Fruit fly (Drosophila melanogaster) whole organism, embryonic: ENCODE measurements around the gene Gyc89Da.
A peak's percentile ranks its signal among the peaks of the same experiment; 100 is the strongest.

ENCODE experiments used
- Atf6 ChIP-seq: fragments of 200-800 bp; sonication (Bioruptor generic); IDR thresholded peaks from 2 replicates; pipeline ENCODE4 v1.3.6; 2022; ENCODE audit warnings: missing biosample characterization, missing genetic modification characterization
- CG10321 ChIP-seq: fragments of 200-800 bp; sonication (Bioruptor generic); IDR thresholded peaks from 2 replicates; pipeline ENCODE4 v1.3.6; 2022; ENCODE audit warnings: missing biosample characterization, missing genetic modification characterization
- CG10366 ChIP-seq: fragments of 200-800 bp; sonication (Bioruptor generic); IDR thresholded peaks from 2 replicates; pipeline ENCODE4 v1.3.6; 2022; ENCODE audit warnings: missing biosample characterization, missing genetic modification characterization
- CG11695 ChIP-seq: fragments of 200-800 bp; sonication (Bioruptor generic); IDR thresholded peaks from 3 replicates; pipeline ENCODE4 v1.3.6; 2022; ENCODE audit warnings: missing biosample characterization, missing genetic modification characterization
- CG12155 ChIP-seq: fragments of 200-800 bp; sonication (Bioruptor generic); optimal IDR thresholded peaks from 3 replicates; lab custom pipeline; 2016; ENCODE audit warnings: missing biosample characterization, missing genetic modification characterization
- CG1233 ChIP-seq: fragments of 200-800 bp; sonication (Bioruptor generic); optimal IDR thresholded peaks from 4 replicates; lab custom pipeline; 2018; ENCODE audit warnings: missing biosample characterization, mild to moderate bottlenecking, missing genetic modification characterization
- CG12744 ChIP-seq: fragments of 200-800 bp; sonication (Bioruptor generic); optimal IDR thresholded peaks from 2 replicates; lab custom pipeline; 2016; ENCODE audit warnings: missing biosample characterization, missing genetic modification characterization
- CG17612 ChIP-seq: fragments of 200-800 bp; sonication (Bioruptor generic); IDR thresholded peaks from 2 replicates; pipeline ENCODE4 v1.3.6; 2022; ENCODE audit warnings: missing biosample characterization, missing genetic modification characterization
- CG1792 ChIP-seq: fragments of 200-800 bp; sonication (Bioruptor generic); optimal IDR thresholded peaks from 2 replicates; lab custom pipeline; 2016; ENCODE audit warnings: missing biosample characterization, missing genetic modification characterization
- CG18599 ChIP-seq: fragments of 200-800 bp; sonication (Bioruptor generic); optimal IDR thresholded peaks from 3 replicates; lab custom pipeline; 2017; ENCODE audit warnings: missing biosample characterization, missing genetic modification characterization, mild to moderate bottlenecking, moderate library complexity, missing genetic modification reagents
- CG2889 ChIP-seq: fragments of 200-800 bp; sonication (Bioruptor generic); IDR thresholded peaks from 3 replicates; pipeline ENCODE4 v1.3.6; 2022; ENCODE audit warnings: missing biosample characterization, missing genetic modification characterization
- CG3847 ChIP-seq: fragments of 200-800 bp; sonication (Bioruptor generic); IDR thresholded peaks from 2 replicates; pipeline ENCODE4 v1.3.6; 2022; ENCODE audit warnings: missing biosample characterization, missing genetic modification characterization
- CG4730 ChIP-seq: fragments of 200-800 bp; sonication (Bioruptor generic); IDR thresholded peaks from 2 replicates; pipeline ENCODE4 v1.3.6; 2022; ENCODE audit warnings: missing biosample characterization, missing genetic modification characterization
- CG5953 ChIP-seq: fragments of 200-800 bp; sonication (Bioruptor generic); IDR thresholded peaks from 2 replicates; pipeline ENCODE4 v1.3.6; 2022; ENCODE audit warnings: missing biosample characterization, missing genetic modification characterization
- CG6689 ChIP-seq: fragments of 200-800 bp; sonication (Bioruptor generic); IDR thresholded peaks from 2 replicates; pipeline ENCODE4 v1.3.6; 2022; ENCODE audit warnings: missing biosample characterization, missing genetic modification characterization
- CG6791 ChIP-seq: fragments of 200-800 bp; sonication (Bioruptor generic); IDR thresholded peaks from 3 replicates; pipeline ENCODE4 v1.3.6; 2022; ENCODE audit warnings: missing biosample characterization, missing genetic modification characterization; ENCODE audit not compliant: partially characterized antibody
- CG7271 ChIP-seq: fragments of 200-800 bp; sonication (Bioruptor generic); optimal IDR thresholded peaks from 2 replicates; lab custom pipeline; 2018; ENCODE audit warnings: missing biosample characterization, mild to moderate bottlenecking, missing genetic modification characterization, moderate library complexity
- CG8478 ChIP-seq: fragments of >200 bp; optimal IDR thresholded peaks from 2 replicates; lab custom pipeline; 2018
- CG8924 ChIP-seq: fragments of 200-800 bp; optimal IDR thresholded peaks from 3 replicates; lab custom pipeline; 2019; ENCODE audit warnings: missing biosample characterization, mild to moderate bottlenecking, missing genetic modification characterization, moderate library complexity
- CG9215 ChIP-seq: fragments of 200-800 bp; sonication (Bioruptor generic); IDR thresholded peaks from 2 replicates; pipeline ENCODE4 v1.3.6; 2022; ENCODE audit warnings: missing biosample characterization, missing genetic modification characterization
- CG9727 ChIP-seq: fragments of 200-800 bp; sonication (Bioruptor generic); optimal IDR thresholded peaks from 3 replicates; lab custom pipeline; 2017; ENCODE audit warnings: missing biosample characterization, mild to moderate bottlenecking, missing genetic modification characterization
- CoRest ChIP-seq: fragments of 200-800 bp; sonication (Bioruptor generic); optimal IDR thresholded peaks from 3 replicates; lab custom pipeline; 2018; ENCODE audit warnings: missing biosample characterization, mild to moderate bottlenecking, missing genetic modification characterization, moderate library complexity
- Ets65A ChIP-seq: fragments of 200-800 bp; sonication (Bioruptor generic); peaks from one replicate; lab custom pipeline; 2016; ENCODE audit warnings: missing biosample characterization, missing genetic modification characterization
- Ets97D ChIP-seq: fragments of 200-800 bp; sonication (Bioruptor generic); optimal IDR thresholded peaks from 3 replicates; lab custom pipeline; 2016; ENCODE audit warnings: missing biosample characterization, missing genetic modification characterization
- Fer1 ChIP-seq: fragments of 200-800 bp; sonication (Bioruptor generic); optimal IDR thresholded peaks from 2 replicates; lab custom pipeline; 2017; ENCODE audit warnings: missing biosample characterization, mild to moderate bottlenecking, missing genetic modification characterization
- H15 ChIP-seq: fragments of 200-800 bp; sonication (Bioruptor generic); IDR thresholded peaks from 3 replicates; pipeline ENCODE4 v1.3.6; 2022; ENCODE audit warnings: missing biosample characterization, missing genetic modification characterization
- HmgD ChIP-seq: fragments of 200-800 bp; sonication (Bioruptor generic); optimal IDR thresholded peaks from 3 replicates; lab custom pipeline; 2016; ENCODE audit warnings: missing biosample characterization, missing genetic modification characterization
- Hsf ChIP-seq: fragments of 200-800 bp; sonication (Bioruptor generic); optimal IDR thresholded peaks from 3 replicates; lab custom pipeline; 2016; ENCODE audit warnings: missing biosample characterization, missing genetic modification characterization
- Lhr ChIP-seq: fragments of 200-800 bp; sonication (Bioruptor generic); optimal IDR thresholded peaks from 3 replicates; lab custom pipeline; 2017; ENCODE audit warnings: mild to moderate bottlenecking, missing biosample characterization, missing genetic modification reagents, missing genetic modification characterization
- Nf-YA ChIP-seq: fragments of 200-800 bp; sonication (Bioruptor generic); IDR thresholded peaks from 2 replicates; pipeline ENCODE4 v1.3.6; 2022; ENCODE audit warnings: missing biosample characterization, missing genetic modification characterization
- Side ChIP-seq: fragments of 200-800 bp; sonication (Bioruptor generic); optimal IDR thresholded peaks from 2 replicates; lab custom pipeline; 2016; ENCODE audit warnings: missing biosample characterization, missing genetic modification characterization
- da ChIP-seq: fragments of 200-800 bp; sonication (Bioruptor generic); optimal IDR thresholded peaks from 2 replicates; lab custom pipeline; 2016; ENCODE audit warnings: missing biosample characterization, missing genetic modification characterization
- dimm ChIP-seq: fragments of 200-800 bp; sonication (Bioruptor generic); IDR thresholded peaks from 2 replicates; pipeline ENCODE4 v1.3.6; 2022; ENCODE audit warnings: missing biosample characterization, missing genetic modification characterization
- dm ChIP-seq: fragments of 200-800 bp; sonication (Bioruptor generic); optimal IDR thresholded peaks from 3 replicates; lab custom pipeline; 2016; ENCODE audit warnings: missing biosample characterization, missing genetic modification characterization
- en ChIP-seq: fragments of 200-800 bp; sonication (Bioruptor generic); optimal IDR thresholded peaks from 2 replicates; lab custom pipeline; 2016; ENCODE audit warnings: missing biosample characterization, missing genetic modification characterization
- grau ChIP-seq: fragments of 200-800 bp; optimal IDR thresholded peaks from 3 replicates; lab custom pipeline; 2019; ENCODE audit warnings: missing biosample characterization, mild to moderate bottlenecking, missing genetic modification characterization, moderate library complexity
- gsb-n ChIP-seq: fragments of 200-800 bp; sonication (Bioruptor generic); optimal IDR thresholded peaks from 3 replicates; lab custom pipeline; 2018; ENCODE audit warnings: missing biosample characterization, mild to moderate bottlenecking, missing genetic modification characterization
- insv ChIP-seq, 2 experiments: fragments of 200-800 bp; sonication (Bioruptor generic); optimal IDR thresholded peaks; 3 replicates each; lab custom pipeline; 2016 to 2018; ENCODE audit warnings: missing biosample characterization in 2 of 2, missing genetic modification characterization in 2 of 2
- nmo ChIP-seq: fragments of 200-800 bp; sonication (Bioruptor generic); optimal IDR thresholded peaks from 2 replicates; lab custom pipeline; 2018; ENCODE audit warnings: missing biosample characterization, mild to moderate bottlenecking, missing genetic modification characterization, moderate library complexity
- p53 ChIP-seq: fragments of 200-800 bp; sonication (Bioruptor generic); optimal IDR thresholded peaks from 2 replicates; lab custom pipeline; 2016; ENCODE audit warnings: missing biosample characterization, missing genetic modification characterization
- sim ChIP-seq: fragments of 200-800 bp; sonication (Bioruptor generic); IDR thresholded peaks from 2 replicates; pipeline ENCODE4 v1.3.6; 2022; ENCODE audit warnings: missing biosample characterization, missing genetic modification characterization
- sob ChIP-seq: fragments of 200-800 bp; sonication (Bioruptor generic); IDR thresholded peaks from 2 replicates; pipeline ENCODE4 v1.3.6; 2022; ENCODE audit warnings: missing biosample characterization, missing genetic modification characterization
- sqz ChIP-seq: fragments of 200-800 bp; sonication (Bioruptor generic); optimal IDR thresholded peaks from 3 replicates; lab custom pipeline; 2018; ENCODE audit warnings: missing biosample characterization, mild to moderate bottlenecking, missing genetic modification characterization
- ssp ChIP-seq: fragments of 200-800 bp; sonication (Bioruptor generic); IDR thresholded peaks from 2 replicates; pipeline ENCODE4 v1.3.6; 2022; ENCODE audit warnings: missing biosample characterization, missing genetic modification characterization
- stc ChIP-seq: fragments of 200-800 bp; sonication (Bioruptor generic); IDR thresholded peaks from 2 replicates; pipeline ENCODE4 v1.3.6; 2022; ENCODE audit warnings: missing biosample characterization, missing genetic modification characterization
- tap ChIP-seq: fragments of 200-800 bp; optimal IDR thresholded peaks from 3 replicates; lab custom pipeline; 2019; ENCODE audit warnings: missing biosample characterization, mild to moderate bottlenecking, missing genetic modification characterization, moderate library complexity
- tin ChIP-seq: fragments of 200-800 bp; sonication (Bioruptor generic); optimal IDR thresholded peaks from 3 replicates; lab custom pipeline; 2016; ENCODE audit warnings: missing biosample characterization, missing genetic modification characterization
- trem ChIP-seq: fragments of 200-800 bp; optimal IDR thresholded peaks from 3 replicates; lab custom pipeline; 2019; ENCODE audit warnings: missing biosample characterization, mild to moderate bottlenecking, missing genetic modification characterization, moderate library complexity
- tx ChIP-seq: fragments of 200-800 bp; sonication (Bioruptor generic); optimal IDR thresholded peaks from 2 replicates; lab custom pipeline; 2016; ENCODE audit warnings: missing biosample characterization, missing genetic modification characterization
- vfl ChIP-seq: fragments of 200-800 bp; sonication (Bioruptor generic); optimal IDR thresholded peaks from 2 replicates; lab custom pipeline; 2016; ENCODE audit warnings: missing biosample characterization, missing genetic modification characterization
- vnd ChIP-seq: fragments of 200-800 bp; sonication (Bioruptor generic); IDR thresholded peaks from 3 replicates; pipeline ENCODE4 v1.3.6; 2022; ENCODE audit warnings: missing biosample characterization, missing genetic modification characterization; ENCODE audit not compliant: partially characterized antibody

The Gyc89Da gene

DNA sequence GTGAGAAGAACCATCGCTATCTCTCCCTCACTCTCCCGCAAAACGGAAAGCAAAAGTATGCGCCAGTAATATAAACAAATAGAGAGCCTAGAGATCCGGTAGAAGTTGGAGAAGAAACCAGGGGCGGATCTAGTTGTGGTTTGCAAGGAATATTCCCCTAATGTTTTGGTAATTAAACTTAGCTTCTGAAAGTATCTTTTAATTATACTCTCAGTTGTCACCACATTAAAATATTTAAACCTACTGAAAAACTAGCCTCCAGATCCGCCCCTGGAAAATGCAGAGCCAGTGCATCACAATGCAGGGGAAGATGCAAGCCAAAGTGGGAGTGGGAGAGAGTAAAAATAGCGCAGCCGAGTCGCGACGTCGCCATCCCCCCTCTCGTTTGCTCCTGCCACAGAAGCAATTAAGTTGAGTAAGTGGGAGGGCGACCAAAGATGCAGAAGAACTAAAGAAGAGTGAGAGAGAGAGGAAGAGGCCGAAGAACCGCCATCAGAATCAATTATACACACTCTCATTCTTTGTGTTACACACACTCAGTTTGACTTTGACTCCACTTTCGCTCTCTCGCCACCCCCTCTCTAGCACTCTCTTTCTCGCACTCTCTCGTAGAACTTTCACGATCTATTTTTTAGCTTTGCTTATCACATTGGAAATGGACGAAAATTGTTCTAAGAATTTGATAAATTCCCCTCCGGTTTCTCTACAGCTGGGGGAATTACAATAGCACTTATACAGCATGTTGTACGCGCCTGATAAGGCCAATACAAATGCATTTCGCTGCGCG lies 23.0 kb upstream of the Gyc89Da start:
- TF ChIP-seq tin (GFP tag; lab: Kevin White, UChicago): peak; percentile 96
- TF ChIP-seq CG10366 (GFP tag; lab: Robert Waterston, UW): peak; percentile 92
- TF ChIP-seq HmgD (GFP tag; lab: Kevin White, UChicago): peak; percentile 82
- peak; percentile 91 for TF ChIP-seq sob (GFP tag; lab: Robert Waterston, UW)
- peak; percentile 91 for TF ChIP-seq Side
- TF ChIP-seq CG7271 (tag; lab: Kevin White, UChicago): peak; percentile 59
- peak; percentile 90 for TF ChIP-seq CG1233 (GFP tag; lab: Kevin White, UChicago)
- TF ChIP-seq Ets97D: peak; percentile 74
- peak; percentile 89 for TF ChIP-seq CG1792 (GFP tag; lab: Kevin White, UChicago)
- TF ChIP-seq tap (tag; lab: Kevin White, UChicago): peak; percentile 95
- TF ChIP-seq CG5953 (GFP tag; lab: Robert Waterston, UW): peak; percentile 92
- TF ChIP-seq CG8924 (tag; lab: Kevin White, UChicago): peak; percentile 95
- peak; percentile 75 for TF ChIP-seq CG12744 (GFP tag; lab: Kevin White, UChicago)
- TF ChIP-seq CG12155: peak; percentile 83
- TF ChIP-seq CG11695 (GFP tag; lab: Robert Waterston, UW): peak; percentile 79
- TF ChIP-seq CG2889 (GFP tag; lab: Robert Waterston, UW): peak; percentile 87
- TF ChIP-seq CG18599: peak; percentile 83
- peak; percentile 80 for TF ChIP-seq en (GFP tag; lab: Kevin White, UChicago)
- TF ChIP-seq Hsf (GFP tag; lab: Kevin White, UChicago): peak; percentile 92
- peak; percentile 92 for TF ChIP-seq CG9727
- peak; percentile 75 for TF ChIP-seq CG6791 (GFP tag; lab: Robert Waterston, UW)
- TF ChIP-seq sim (GFP tag; lab: Robert Waterston, UW): peak; percentile 94
- TF ChIP-seq CG4730: peak; percentile 92
- peak; percentile 91 for TF ChIP-seq Nf-YA (GFP tag; lab: Robert Waterston, UW)
- TF ChIP-seq CG17612: peak; percentile 84
- TF ChIP-seq CG6689: peak; percentile 93
- TF ChIP-seq dimm (GFP tag; lab: Robert Waterston, UW): peak; percentile 86
- TF ChIP-seq CG9215 (GFP tag; lab: Robert Waterston, UW): peak; percentile 87
- peak; percentile 82 for TF ChIP-seq dm
- peak; percentile 51 for TF ChIP-seq vfl (GFP tag; lab: Kevin White, UChicago)
- TF ChIP-seq H15 (GFP tag; lab: Robert Waterston, UW): peak; percentile 96
- peak; percentile 100 for TF ChIP-seq Ets65A (GFP tag; lab: Kevin White, UChicago)
- peak; percentile 34; the same call in 1 of the 2 replicates for TF ChIP-seq CG10321 (GFP tag; lab: Robert Waterston, UW)
- peak; percentile 95 for TF ChIP-seq CoRest
- peak; percentile 72 for TF ChIP-seq Atf6
- TF ChIP-seq sqz: peak; percentile 91
- peak; percentile 12; the same call in 1 of the 3 replicates for TF ChIP-seq vnd (GFP tag; lab: Robert Waterston, UW)
- peak; percentile 89 for TF ChIP-seq stc (GFP tag; lab: Robert Waterston, UW)
- TF ChIP-seq grau: peak; percentile 92
- TF ChIP-seq insv (GFP tag; optimal IDR thresholded peaks at IDR 0.05; lab: Kevin White, UChicago): peak; percentile 20 to 40
- peak; percentile 89 for TF ChIP-seq Lhr
- peak; percentile 45 for TF ChIP-seq Fer1 (GFP tag; lab: Kevin White, UChicago)
- peak; percentile 79 for TF ChIP-seq tx
- peak; percentile 82 for TF ChIP-seq p53
- TF ChIP-seq gsb-n: peak; percentile 93
- TF ChIP-seq CG3847 (GFP tag; lab: Robert Waterston, UW): peak; percentile 79
- peak; percentile 91 for TF ChIP-seq trem (tag; lab: Kevin White, UChicago)
- TF ChIP-seq nmo (GFP tag; lab: Kevin White, UChicago): peak; percentile 97
- peak; percentile 86 for TF ChIP-seq ssp (GFP tag; lab: Robert Waterston, UW)
- TF ChIP-seq da (GFP tag; lab: Kevin White, UChicago): peak; percentile 80
- TF ChIP-seq CG8478 (lab: Kevin White, UChicago): no peak
